Fruit fly (Drosophila melanogaster) whole organism, embryonic: Measurements from ENCODE around the gene THADA.

ENCODE experiments used
- Adf1 ChIP-seq: fragments of 200-800 bp; sonication (Bioruptor generic); IDR thresholded peaks from 2 replicates; pipeline ENCODE4 v1.3.6; 2022; ENCODE audit warnings: missing biosample characterization, missing genetic modification characterization
- Aef1 ChIP-seq: fragments of 200-800 bp; sonication (Bioruptor generic); IDR thresholded peaks from 3 replicates; pipeline ENCODE4 v1.3.6; 2022; ENCODE audit warnings: missing biosample characterization, missing genetic modification characterization
- B-H1 ChIP-seq: fragments of 200-800 bp; sonication (Bioruptor generic); IDR thresholded peaks from 3 replicates; pipeline ENCODE4 v1.3.6; 2022; ENCODE audit warnings: missing biosample characterization, missing genetic modification characterization
- Bteb2 ChIP-seq: fragments of 200-800 bp; sonication (Bioruptor generic); optimal IDR thresholded peaks from 2 replicates; lab custom pipeline; 2016; ENCODE audit warnings: missing biosample characterization, missing genetic modification characterization
- CG10209 ChIP-seq: fragments of 200-800 bp; sonication (Bioruptor generic); optimal IDR thresholded peaks from 3 replicates; lab custom pipeline; 2017; ENCODE audit warnings: missing biosample characterization, mild to moderate bottlenecking, missing genetic modification characterization, missing genetic modification reagents
- CG12942 ChIP-seq: fragments of 200-800 bp; sonication (Bioruptor generic); optimal IDR thresholded peaks from 3 replicates; lab custom pipeline; 2016; ENCODE audit warnings: missing biosample characterization, missing genetic modification characterization
- CG13296 ChIP-seq: fragments of 200-800 bp; sonication (Bioruptor generic); optimal IDR thresholded peaks from 3 replicates; lab custom pipeline; 2018; ENCODE audit warnings: missing biosample characterization, mild to moderate bottlenecking, missing genetic modification characterization
- CG13624 ChIP-seq: fragments of 200-800 bp; sonication (Bioruptor generic); optimal IDR thresholded peaks from 2 replicates; lab custom pipeline; 2016; ENCODE audit warnings: missing biosample characterization, missing genetic modification characterization
- CG17361 ChIP-seq: fragments of 200-800 bp; sonication (Bioruptor generic); IDR thresholded peaks from 3 replicates; pipeline ENCODE4 v1.3.6; 2022; ENCODE audit warnings: missing biosample characterization, missing genetic modification characterization
- CG31441 ChIP-seq: fragments of 200-800 bp; sonication (Bioruptor generic); IDR thresholded peaks from 2 replicates; pipeline ENCODE4 v1.3.6; 2022; ENCODE audit warnings: missing biosample characterization, missing genetic modification characterization
- CG32532 ChIP-seq: fragments of 200-800 bp; sonication (Bioruptor generic); IDR thresholded peaks from 2 replicates; pipeline ENCODE4 v1.3.6; 2022; ENCODE audit warnings: missing biosample characterization, missing genetic modification characterization
- CG4328 ChIP-seq: fragments of 200-800 bp; sonication (Bioruptor generic); optimal IDR thresholded peaks from 3 replicates; lab custom pipeline; 2017; ENCODE audit warnings: missing biosample characterization, missing genetic modification reagents, missing genetic modification characterization
- CG4854 ChIP-seq: fragments of 200-800 bp; sonication (Bioruptor generic); optimal IDR thresholded peaks from 2 replicates; lab custom pipeline; 2016; ENCODE audit warnings: missing biosample characterization, missing genetic modification characterization, inconsistent platforms
- CG6175 ChIP-seq: fragments of 200-800 bp; sonication (Bioruptor generic); IDR thresholded peaks from 3 replicates; pipeline ENCODE4 v1.3.6; 2022; ENCODE audit warnings: missing biosample characterization, missing genetic modification characterization
- CG6813 ChIP-seq: fragments of 200-800 bp; sonication (Bioruptor generic); optimal IDR thresholded peaks from 2 replicates; lab custom pipeline; 2017; ENCODE audit warnings: missing biosample characterization, missing genetic modification characterization, mild to moderate bottlenecking, moderate library complexity, missing genetic modification reagents
- CG7271 ChIP-seq: fragments of 200-800 bp; sonication (Bioruptor generic); optimal IDR thresholded peaks from 2 replicates; lab custom pipeline; 2018; ENCODE audit warnings: missing biosample characterization, mild to moderate bottlenecking, missing genetic modification characterization, moderate library complexity
- CG7786 ChIP-seq: fragments of 200-800 bp; sonication (Bioruptor generic); optimal IDR thresholded peaks from 2 replicates; lab custom pipeline; 2016; ENCODE audit warnings: missing biosample characterization, missing genetic modification characterization
- CG8944 ChIP-seq: fragments of 200-800 bp; sonication (Bioruptor generic); optimal IDR thresholded peaks from 3 replicates; lab custom pipeline; 2016; ENCODE audit warnings: missing biosample characterization, missing genetic modification characterization
- CG9215 ChIP-seq: fragments of 200-800 bp; sonication (Bioruptor generic); IDR thresholded peaks from 2 replicates; pipeline ENCODE4 v1.3.6; 2022; ENCODE audit warnings: missing biosample characterization, missing genetic modification characterization
- Doc2 ChIP-seq: fragments of 200-800 bp; sonication (Bioruptor generic); IDR thresholded peaks from 2 replicates; pipeline ENCODE4 v1.3.6; 2022; ENCODE audit warnings: missing biosample characterization, missing genetic modification characterization
- ERR ChIP-seq: fragments of 200-800 bp; sonication (Bioruptor generic); optimal IDR thresholded peaks from 2 replicates; lab custom pipeline; 2016; ENCODE audit warnings: missing biosample characterization, missing genetic modification characterization
- Eip74EF ChIP-seq, 2 experiments: fragments of 200-800 bp in 1 of 2; fragments of >200 bp in 1 of 2; sonication (Bioruptor generic) in 1 of 2; optimal IDR thresholded peaks; 2 replicates each; lab custom pipeline; 2017 to 2019; ENCODE audit warnings: missing biosample characterization in 2 of 2, missing genetic modification characterization in 2 of 2, mild to moderate bottlenecking in 1 of 2, moderate library complexity in 1 of 2
- HmgD ChIP-seq: fragments of 200-800 bp; sonication (Bioruptor generic); optimal IDR thresholded peaks from 3 replicates; lab custom pipeline; 2016; ENCODE audit warnings: missing biosample characterization, missing genetic modification characterization
- Hsf ChIP-seq: fragments of 200-800 bp; sonication (Bioruptor generic); optimal IDR thresholded peaks from 3 replicates; lab custom pipeline; 2016; ENCODE audit warnings: missing biosample characterization, missing genetic modification characterization
- Lhr ChIP-seq: fragments of 200-800 bp; sonication (Bioruptor generic); optimal IDR thresholded peaks from 3 replicates; lab custom pipeline; 2017; ENCODE audit warnings: mild to moderate bottlenecking, missing biosample characterization, missing genetic modification reagents, missing genetic modification characterization
- Myb ChIP-seq: fragments of 200-800 bp; sonication (Bioruptor generic); optimal IDR thresholded peaks from 2 replicates; lab custom pipeline; 2016; ENCODE audit warnings: missing biosample characterization, missing genetic modification characterization
- Side ChIP-seq: fragments of 200-800 bp; sonication (Bioruptor generic); optimal IDR thresholded peaks from 2 replicates; lab custom pipeline; 2016; ENCODE audit warnings: missing biosample characterization, missing genetic modification characterization
- Taf1 ChIP-seq: fragments of 200-800 bp; sonication (Bioruptor generic); IDR thresholded peaks from 2 replicates; pipeline ENCODE4 v1.3.6; 2022; ENCODE audit warnings: missing biosample characterization, missing genetic modification characterization
- Xbp1 ChIP-seq: fragments of 200-800 bp; sonication (Bioruptor generic); optimal IDR thresholded peaks from 3 replicates; lab custom pipeline; 2016; ENCODE audit warnings: missing biosample characterization, mild to moderate bottlenecking, missing genetic modification characterization
- YL-1 ChIP-seq: fragments of 200-800 bp; sonication (Bioruptor generic); optimal IDR thresholded peaks from 3 replicates; lab custom pipeline; 2017; ENCODE audit warnings: missing biosample characterization, mild to moderate bottlenecking, missing genetic modification characterization
- ab ChIP-seq: fragments of 200-800 bp; sonication (Bioruptor generic); optimal IDR thresholded peaks from 2 replicates; lab custom pipeline; 2016; ENCODE audit warnings: missing biosample characterization, missing genetic modification characterization
- bab2 ChIP-seq: fragments of 200-800 bp; sonication (Bioruptor generic); optimal IDR thresholded peaks from 2 replicates; lab custom pipeline; 2016; ENCODE audit warnings: missing biosample characterization, missing genetic modification characterization
- cato ChIP-seq: fragments of 200-800 bp; sonication (Bioruptor generic); optimal IDR thresholded peaks from 2 replicates; lab custom pipeline; 2016; ENCODE audit warnings: missing biosample characterization, missing genetic modification characterization, borderline replicate concordance
- crc ChIP-seq: fragments of 200-800 bp; sonication (Bioruptor generic); optimal IDR thresholded peaks from 2 replicates; lab custom pipeline; 2016; ENCODE audit warnings: missing biosample characterization, missing genetic modification characterization
- cwo ChIP-seq: fragments of 200-800 bp; sonication (Bioruptor generic); optimal IDR thresholded peaks from 3 replicates; lab custom pipeline; 2017; ENCODE audit warnings: missing biosample characterization, missing genetic modification characterization, mild to moderate bottlenecking, moderate library complexity, missing genetic modification reagents
- gfzf ChIP-seq: fragments of 200-800 bp; sonication (Bioruptor generic); optimal IDR thresholded peaks from 2 replicates; lab custom pipeline; 2016; ENCODE audit warnings: missing biosample characterization, mild to moderate bottlenecking, missing genetic modification characterization, moderate library complexity
- ind ChIP-seq: fragments of 200-800 bp; sonication (Bioruptor generic); optimal IDR thresholded peaks from 3 replicates; lab custom pipeline; 2016; ENCODE audit warnings: missing biosample characterization, missing genetic modification characterization
- jing ChIP-seq: fragments of 200-800 bp; sonication (Bioruptor generic); optimal IDR thresholded peaks from 2 replicates; lab custom pipeline; 2018; ENCODE audit warnings: missing biosample characterization, mild to moderate bottlenecking, missing genetic modification characterization
- kni ChIP-seq: fragments of 200-800 bp; sonication (Bioruptor generic); optimal IDR thresholded peaks from 3 replicates; lab custom pipeline; 2017; ENCODE audit warnings: mild to moderate bottlenecking, missing biosample characterization, missing genetic modification reagents, missing genetic modification characterization
- mam ChIP-seq: fragments of 200-800 bp; sonication (Bioruptor generic); optimal IDR thresholded peaks from 3 replicates; lab custom pipeline; 2016; ENCODE audit warnings: missing biosample characterization, missing genetic modification characterization
- org-1 ChIP-seq: fragments of 200-800 bp; sonication (Bioruptor generic); optimal IDR thresholded peaks from 2 replicates; lab custom pipeline; 2017; ENCODE audit warnings: missing biosample characterization, missing genetic modification characterization
- otp ChIP-seq: fragments of 200-800 bp; sonication (Bioruptor generic); IDR thresholded peaks from 3 replicates; pipeline ENCODE4, ENCODE4 v1.3.6; 2022; ENCODE audit warnings: missing biosample characterization, missing genetic modification characterization
- p53 ChIP-seq: fragments of 200-800 bp; sonication (Bioruptor generic); optimal IDR thresholded peaks from 2 replicates; lab custom pipeline; 2016; ENCODE audit warnings: missing biosample characterization, missing genetic modification characterization
- pan ChIP-seq, 4 experiments: fragments of >200 bp in 3 of 4; fragments of 200-800 bp in 1 of 4; sonication (Bioruptor generic) in 1 of 4; optimal IDR thresholded peaks in 3 of 4; IDR thresholded peaks in 1 of 4; 2 replicates each; pipeline versions ENCODE4 v1.3.6 to Lab custom; 2017 to 2022; ENCODE audit warnings: missing biosample characterization in 2 of 4, missing genetic modification characterization in 2 of 4, mixed read lengths in 1 of 4
- pb ChIP-seq: fragments of 200-800 bp; sonication (Bioruptor generic); optimal IDR thresholded peaks from 3 replicates; lab custom pipeline; 2016; ENCODE audit warnings: missing biosample characterization, missing genetic modification characterization
- rib ChIP-seq: fragments of 200-800 bp; sonication (Bioruptor generic); IDR thresholded peaks from 2 replicates; pipeline ENCODE4 v1.3.6; 2022; ENCODE audit warnings: missing biosample characterization, missing genetic modification characterization
- run ChIP-seq: fragments of 200-800 bp; sonication (Bioruptor generic); optimal IDR thresholded peaks from 3 replicates; lab custom pipeline; 2018; ENCODE audit warnings: missing biosample characterization, mild to moderate bottlenecking, missing genetic modification characterization
- sima ChIP-seq: fragments of 200-800 bp; sonication (Bioruptor generic); optimal IDR thresholded peaks from 2 replicates; lab custom pipeline; 2016; ENCODE audit warnings: missing biosample characterization, missing genetic modification characterization
- usp ChIP-seq: fragments of >200 bp; optimal IDR thresholded peaks from 2 replicates; lab custom pipeline; 2017; ENCODE audit warnings: missing biosample characterization, missing genetic modification characterization
- wdn ChIP-seq: fragments of 200-800 bp; sonication (Bioruptor generic); IDR thresholded peaks from 2 replicates; pipeline ENCODE4 v1.3.6; 2022; ENCODE audit warnings: missing biosample characterization, missing genetic modification characterization

The THADA gene

DNA sequence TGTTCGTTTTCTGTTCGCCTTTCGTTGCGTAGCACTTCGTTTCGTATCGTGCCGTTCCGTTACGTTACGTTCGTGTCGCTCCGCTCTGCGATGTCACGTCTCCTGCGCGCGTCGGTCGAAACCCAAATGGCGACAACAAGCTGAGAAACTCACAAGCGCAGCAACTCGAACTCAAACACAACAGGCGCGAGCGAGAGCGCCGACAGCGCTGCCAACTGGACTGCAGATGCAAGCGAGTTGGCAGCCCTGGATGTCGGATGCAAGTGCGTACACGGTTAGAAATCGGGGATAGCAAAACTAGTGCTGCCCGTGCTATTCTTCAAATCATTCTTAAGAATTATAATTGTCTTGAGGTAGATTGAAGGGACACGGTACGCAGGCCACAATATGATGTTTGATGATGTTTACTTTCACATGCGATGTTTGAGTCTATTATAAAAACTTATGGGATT is 17.0 kb downstream of the THADA start (continued):
- TF ChIP-seq ERR (GFP tag; lab: Kevin White, UChicago) = peak; percentile 67
- peak; percentile 64 for TF ChIP-seq CG10209 (GFP tag; lab: Kevin White, UChicago)
- TF ChIP-seq Bteb2 (GFP tag; lab: Kevin White, UChicago) = peak; percentile 23
- peak; percentile 33; the same call in 1 of the 2 replicates for TF ChIP-seq CG9215
- no peak for TF ChIP-seq pan (optimal IDR thresholded peaks at IDR 0.05; lab: Kevin White, UChicago)
- peak in 1 of 2 experiments; percentile 82 for TF ChIP-seq pan (GFP tag; optimal IDR thresholded peaks at IDR 0.05 in 1 of 2, IDR thresholded peaks at IDR 0.05 in 1 of 2)
- TF ChIP-seq Myb (GFP tag; lab: Kevin White, UChicago) = peak; percentile 33
- TF ChIP-seq ab (GFP tag; lab: Kevin White, UChicago) = peak; percentile 80
- peak; percentile 20 for TF ChIP-seq gfzf
- TF ChIP-seq CG17361 (GFP tag; lab: Robert Waterston, UW) = peak; percentile 46; the same call in 1 of the 3 replicates
- peak; percentile 44 for TF ChIP-seq CG31441 (GFP tag; lab: Robert Waterston, UW)
- peak; percentile 83 for TF ChIP-seq CG32532 (GFP tag; lab: Robert Waterston, UW)
- no peak for TF ChIP-seq usp
- peak; percentile 71; the same call in 2 of the 3 replicates for TF ChIP-seq Aef1 (GFP tag; lab: Robert Waterston, UW)
- no peak for TF ChIP-seq Doc2
- TF ChIP-seq sima (GFP tag; lab: Kevin White, UChicago) = peak; percentile 32
- peak; percentile 73 for TF ChIP-seq CG8944 (GFP tag; lab: Kevin White, UChicago)
- peak; percentile 66 for TF ChIP-seq CG6175 (GFP tag; lab: Robert Waterston, UW)
- TF ChIP-seq CG13624 (GFP tag; lab: Kevin White, UChicago) = peak; percentile 84
- TF ChIP-seq org-1 (GFP tag; lab: Kevin White, UChicago) = peak; percentile 63
- TF ChIP-seq rib = peak; percentile 70; the same call in 1 of the 2 replicates
- peak; percentile 54 for TF ChIP-seq crc (GFP tag; lab: Kevin White, UChicago)
- peak; percentile 65 for TF ChIP-seq CG7786 (GFP tag; lab: Kevin White, UChicago)
- TF ChIP-seq pb = peak; percentile 49
- peak; percentile 76 for TF ChIP-seq HmgD (GFP tag; lab: Kevin White, UChicago)
- TF ChIP-seq mam (GFP tag; lab: Kevin White, UChicago) = peak; percentile 80
- TF ChIP-seq B-H1 (GFP tag; lab: Robert Waterston, UW) = peak; percentile 54; the same call in 2 of the 3 replicates
- peak; percentile 58 for TF ChIP-seq CG6813 (GFP tag; lab: Kevin White, UChicago)
- no peak for TF ChIP-seq Taf1 (GFP tag; lab: Robert Waterston, UW)
- TF ChIP-seq Eip74EF (GFP tag; optimal IDR thresholded peaks at IDR 0.05; lab: Kevin White, UChicago) = no peak
- peak; percentile 37 for TF ChIP-seq CG4854 (GFP tag; lab: Kevin White, UChicago)
- peak; percentile 81 for TF ChIP-seq Hsf (GFP tag; lab: Kevin White, UChicago)
- TF ChIP-seq otp (GFP tag; lab: Robert Waterston, UW) = peak; percentile 64; the same call in 2 of the 3 replicates
- no peak for TF ChIP-seq jing
- peak; percentile 27 for TF ChIP-seq cato (GFP tag; lab: Kevin White, UChicago)
- peak; percentile 73 for TF ChIP-seq Side (GFP tag; lab: Kevin White, UChicago)
- TF ChIP-seq Xbp1 (GFP tag; lab: Kevin White, UChicago) = peak; percentile 84
- TF ChIP-seq wdn (GFP tag; lab: Robert Waterston, UW) = peak; percentile 51; the same call in 1 of the 2 replicates
- peak; percentile 24 for TF ChIP-seq cwo (GFP tag; lab: Kevin White, UChicago)
- peak; percentile 7 for TF ChIP-seq run (tag; lab: Kevin White, UChicago)
- TF ChIP-seq CG4328 (GFP tag; lab: Kevin White, UChicago) = no peak
- peak; percentile 78 for TF ChIP-seq bab2 (GFP tag; lab: Kevin White, UChicago)
- TF ChIP-seq ind (GFP tag; lab: Kevin White, UChicago) = peak; percentile 74
- TF ChIP-seq CG12942 (GFP tag; lab: Kevin White, UChicago) = peak; percentile 64
- TF ChIP-seq Adf1 (GFP tag; lab: Robert Waterston, UW) = peak; percentile 60
- TF ChIP-seq CG7271 (tag; lab: Kevin White, UChicago) = peak; percentile 44
- TF ChIP-seq kni = peak; percentile 62
- peak; percentile 63 for TF ChIP-seq p53 (GFP tag; lab: Kevin White, UChicago)
- TF ChIP-seq CG13296 (GFP tag; lab: Kevin White, UChicago) = peak; percentile 64
- peak; percentile 10 for TF ChIP-seq YL-1 (GFP tag; lab: Kevin White, UChicago)
- peak; percentile 48 for TF ChIP-seq Lhr (GFP tag; lab: Kevin White, UChicago)
